Fruit fly (Drosophila melanogaster) whole organism, embryonic: Measurements from ENCODE around the gene PIG-U.

Source experiments
- B-H2 ChIP-seq: fragments of 200-800 bp; sonication (Bioruptor generic); optimal IDR thresholded peaks from 2 replicates; lab custom pipeline; 2018; ENCODE audit warnings: missing biosample characterization, mild to moderate bottlenecking, missing genetic modification characterization
- CG1024 ChIP-seq: fragments of 200-800 bp; sonication (Bioruptor generic); IDR thresholded peaks from 2 replicates; pipeline ENCODE4 v1.3.6; 2022; ENCODE audit warnings: missing biosample characterization, missing genetic modification characterization
- CG11085 ChIP-seq: fragments of 200-800 bp; sonication (Bioruptor generic); IDR thresholded peaks from 2 replicates; pipeline ENCODE4 v1.3.6; 2022; ENCODE audit warnings: missing biosample characterization, missing genetic modification characterization
- CG11456 ChIP-seq: fragments of 200-800 bp; sonication (Bioruptor generic); IDR thresholded peaks from 3 replicates; pipeline ENCODE4 v1.3.6; 2022; ENCODE audit warnings: missing biosample characterization, missing genetic modification characterization
- CG11504 ChIP-seq: fragments of 200-800 bp; sonication (Bioruptor generic); optimal IDR thresholded peaks from 3 replicates; lab custom pipeline; 2019; ENCODE audit warnings: missing biosample characterization, mild to moderate bottlenecking, missing genetic modification characterization, moderate library complexity
- CG12155 ChIP-seq: fragments of 200-800 bp; sonication (Bioruptor generic); optimal IDR thresholded peaks from 3 replicates; lab custom pipeline; 2016; ENCODE audit warnings: missing biosample characterization, missing genetic modification characterization
- CG12299 ChIP-seq: fragments of 200-800 bp; sonication (Bioruptor generic); optimal IDR thresholded peaks from 2 replicates; lab custom pipeline; 2018; ENCODE audit warnings: missing biosample characterization, mild to moderate bottlenecking, missing genetic modification characterization
- CG12391 ChIP-seq: fragments of 200-800 bp; sonication (Bioruptor generic); optimal IDR thresholded peaks from 3 replicates; lab custom pipeline; 2018; ENCODE audit warnings: missing biosample characterization, mild to moderate bottlenecking, missing genetic modification characterization, moderate library complexity
- CG12769 ChIP-seq: fragments of 200-800 bp; sonication (Bioruptor generic); optimal IDR thresholded peaks from 2 replicates; lab custom pipeline; 2019; ENCODE audit warnings: missing biosample characterization, mild to moderate bottlenecking, missing genetic modification characterization, moderate library complexity
- CG14050 ChIP-seq: fragments of 200-800 bp; sonication (Bioruptor generic); IDR thresholded peaks from 3 replicates; pipeline ENCODE4 v1.3.6; 2022; ENCODE audit warnings: missing biosample characterization, missing genetic modification characterization
- CG14965 ChIP-seq: fragments of 200-800 bp; sonication (Bioruptor generic); optimal IDR thresholded peaks from 2 replicates; lab custom pipeline; 2016; ENCODE audit warnings: missing biosample characterization, missing genetic modification characterization, borderline replicate concordance
- CG15073 ChIP-seq: fragments of 200-800 bp; sonication (Bioruptor generic); optimal IDR thresholded peaks from 2 replicates; lab custom pipeline; 2016; ENCODE audit warnings: missing biosample characterization, missing genetic modification characterization
- CG15696 ChIP-seq: fragments of 200-800 bp; sonication (Bioruptor generic); optimal IDR thresholded peaks from 2 replicates; lab custom pipeline; 2019; ENCODE audit warnings: missing biosample characterization, mild to moderate bottlenecking, missing genetic modification characterization, moderate library complexity
- CG17385 ChIP-seq: fragments of 200-800 bp; sonication (Bioruptor generic); optimal IDR thresholded peaks from 3 replicates; lab custom pipeline; 2018; ENCODE audit warnings: missing biosample characterization, mild to moderate bottlenecking, missing genetic modification characterization
- CG31441 ChIP-seq: fragments of 200-800 bp; sonication (Bioruptor generic); IDR thresholded peaks from 2 replicates; pipeline ENCODE4 v1.3.6; 2022; ENCODE audit warnings: missing biosample characterization, missing genetic modification characterization
- CG33213 ChIP-seq: fragments of 200-800 bp; sonication (Bioruptor generic); optimal IDR thresholded peaks from 3 replicates; lab custom pipeline; 2016; ENCODE audit warnings: missing biosample characterization, missing genetic modification characterization
- CG34224 ChIP-seq: fragments of 200-800 bp; sonication (Bioruptor generic); IDR thresholded peaks from 3 replicates; pipeline ENCODE4 v1.3.6; 2022; ENCODE audit warnings: missing biosample characterization, missing genetic modification characterization; ENCODE audit not compliant: partially characterized antibody
- CG3995 ChIP-seq: fragments of 200-800 bp; sonication (Bioruptor generic); optimal IDR thresholded peaks from 3 replicates; lab custom pipeline; 2016; ENCODE audit warnings: missing biosample characterization, missing genetic modification characterization
- CG8281 ChIP-seq: fragments of 200-800 bp; sonication (Bioruptor generic); optimal IDR thresholded peaks from 2 replicates; lab custom pipeline; 2018; ENCODE audit warnings: missing biosample characterization, mild to moderate bottlenecking, missing genetic modification characterization, moderate library complexity
- CG8765 ChIP-seq: fragments of 200-800 bp; sonication (Bioruptor generic); IDR thresholded peaks from 2 replicates; pipeline ENCODE4 v1.3.6; 2022; ENCODE audit warnings: missing biosample characterization, missing genetic modification characterization
- CoRest ChIP-seq: fragments of 200-800 bp; sonication (Bioruptor generic); optimal IDR thresholded peaks from 3 replicates; lab custom pipeline; 2018; ENCODE audit warnings: missing biosample characterization, mild to moderate bottlenecking, missing genetic modification characterization, moderate library complexity
- D19B ChIP-seq: fragments of 200-800 bp; sonication (Bioruptor generic); optimal IDR thresholded peaks from 2 replicates; lab custom pipeline; 2017; ENCODE audit warnings: missing biosample characterization, mild to moderate bottlenecking, missing genetic modification characterization
- Fer3 ChIP-seq: fragments of 200-800 bp; sonication (Bioruptor generic); optimal IDR thresholded peaks from 2 replicates; lab custom pipeline; 2018; ENCODE audit warnings: missing biosample characterization, mild to moderate bottlenecking, missing genetic modification characterization, moderate library complexity
- HHEX ChIP-seq: fragments of 200-800 bp; sonication (Bioruptor generic); optimal IDR thresholded peaks from 3 replicates; lab custom pipeline; 2017; ENCODE audit warnings: missing biosample characterization, mild to moderate bottlenecking, missing genetic modification characterization, missing genetic modification reagents
- Hr78 ChIP-seq, 2 experiments: fragments of 200-800 bp in 1 of 2; fragments of >200 bp in 1 of 2; sonication (Bioruptor generic) in 1 of 2; optimal IDR thresholded peaks; 2 replicates each; lab custom pipeline; 2017 to 2019; ENCODE audit warnings: missing biosample characterization in 2 of 2, missing genetic modification characterization in 2 of 2, mild to moderate bottlenecking in 1 of 2, moderate library complexity in 1 of 2
- Scr ChIP-seq: fragments of 200-800 bp; sonication (Bioruptor generic); IDR thresholded peaks from 2 replicates; pipeline ENCODE4 v1.3.6; 2022; ENCODE audit warnings: missing biosample characterization, missing genetic modification characterization; ENCODE audit not compliant: partially characterized antibody
- Sry-β ChIP-seq: fragments of 200-800 bp; sonication (Bioruptor generic); optimal IDR thresholded peaks from 2 replicates; lab custom pipeline; 2018; ENCODE audit warnings: missing biosample characterization, mild to moderate bottlenecking, missing genetic modification characterization, moderate library complexity
- Ssrp ChIP-seq: fragments of 200-800 bp; sonication (Bioruptor generic); optimal IDR thresholded peaks from 2 replicates; lab custom pipeline; 2018; ENCODE audit warnings: missing biosample characterization, mild to moderate bottlenecking, missing genetic modification characterization, moderate library complexity
- Usf ChIP-seq: fragments of 200-800 bp; sonication (Bioruptor generic); optimal IDR thresholded peaks from 2 replicates; lab custom pipeline; 2017; ENCODE audit warnings: missing genotype, missing biosample characterization, missing genetic modification characterization
- aop ChIP-seq: fragments of 200-800 bp; sonication (Bioruptor generic); IDR thresholded peaks from 2 replicates; pipeline ENCODE4 v1.3.6; 2022; ENCODE audit warnings: missing biosample characterization, missing genetic modification characterization
- bcd ChIP-seq: fragments of 200-800 bp; sonication (Bioruptor generic); optimal IDR thresholded peaks from 2 replicates; lab custom pipeline; 2017; ENCODE audit warnings: missing biosample characterization, mild to moderate bottlenecking, missing genetic modification characterization
- crp ChIP-seq, 2 experiments: fragments of 200-800 bp; sonication (Bioruptor generic); optimal IDR thresholded peaks; 2 replicates in 1 of 2; 3 replicates in 1 of 2; lab custom pipeline; 2017; ENCODE audit warnings: missing biosample characterization in 2 of 2, missing genetic modification characterization in 2 of 2, mild to moderate bottlenecking in 1 of 2, moderate library complexity in 1 of 2
- esg ChIP-seq: fragments of 200-800 bp; sonication (Bioruptor generic); conservative IDR thresholded peaks from 2 replicates; pipeline ENCODE4 v1.3.6; 2022; ENCODE audit warnings: missing biosample characterization, missing genetic modification characterization
- fu2 ChIP-seq: fragments of 200-800 bp; sonication (Bioruptor generic); optimal IDR thresholded peaks from 2 replicates; lab custom pipeline; 2016; ENCODE audit warnings: missing biosample characterization, missing genetic modification characterization
- gce ChIP-seq: fragments of 200-800 bp; sonication (Bioruptor generic); IDR thresholded peaks from 3 replicates; pipeline ENCODE4 v1.3.6; 2022; ENCODE audit warnings: missing biosample characterization, missing genetic modification characterization
- gsb ChIP-seq: fragments of 200-800 bp; sonication (Bioruptor generic); IDR thresholded peaks from 2 replicates; pipeline ENCODE4 v1.3.6; 2022; ENCODE audit warnings: missing biosample characterization, missing genetic modification characterization
- jumu ChIP-seq: fragments of 200-800 bp; sonication (Bioruptor generic); optimal IDR thresholded peaks from 3 replicates; lab custom pipeline; 2016; ENCODE audit warnings: missing biosample characterization, missing genetic modification characterization
- mirr ChIP-seq: fragments of 200-800 bp; sonication (Bioruptor generic); optimal IDR thresholded peaks from 3 replicates; lab custom pipeline; 2018; ENCODE audit warnings: missing biosample characterization, mild to moderate bottlenecking, missing genetic modification characterization
- nerfin-2 ChIP-seq: fragments of 200-800 bp; sonication (Bioruptor generic); IDR thresholded peaks from 2 replicates; pipeline ENCODE4 v1.3.6; 2022; ENCODE audit warnings: missing biosample characterization, missing genetic modification characterization; ENCODE audit not compliant: partially characterized antibody
- pfk ChIP-seq: fragments of 200-800 bp; sonication (Bioruptor generic); optimal IDR thresholded peaks from 2 replicates; lab custom pipeline; 2018; ENCODE audit warnings: missing biosample characterization, mild to moderate bottlenecking, missing genetic modification characterization, moderate library complexity
- pho ChIP-seq: fragments of 200-800 bp; sonication (Bioruptor generic); optimal IDR thresholded peaks from 2 replicates; lab custom pipeline; 2016; ENCODE audit warnings: missing biosample characterization, missing genetic modification characterization
- pum ChIP-seq: fragments of 200-800 bp; sonication (Bioruptor generic); optimal IDR thresholded peaks from 2 replicates; lab custom pipeline; 2016; ENCODE audit warnings: missing biosample characterization, missing genetic modification characterization
- salm ChIP-seq: fragments of 200-800 bp; sonication (Bioruptor generic); optimal IDR thresholded peaks from 2 replicates; lab custom pipeline; 2018; ENCODE audit warnings: missing biosample characterization, mild to moderate bottlenecking, missing genetic modification characterization
- sd ChIP-seq: fragments of 200-800 bp; sonication (Bioruptor generic); optimal IDR thresholded peaks from 3 replicates; lab custom pipeline; 2018; ENCODE audit warnings: missing biosample characterization, mild to moderate bottlenecking, missing genetic modification characterization, moderate library complexity
- tin ChIP-seq: fragments of 200-800 bp; sonication (Bioruptor generic); optimal IDR thresholded peaks from 3 replicates; lab custom pipeline; 2016; ENCODE audit warnings: missing biosample characterization, missing genetic modification characterization
- trem ChIP-seq: fragments of 200-800 bp; optimal IDR thresholded peaks from 3 replicates; lab custom pipeline; 2019; ENCODE audit warnings: missing biosample characterization, mild to moderate bottlenecking, missing genetic modification characterization, moderate library complexity
- vnd ChIP-seq: fragments of 200-800 bp; sonication (Bioruptor generic); IDR thresholded peaks from 3 replicates; pipeline ENCODE4 v1.3.6; 2022; ENCODE audit warnings: missing biosample characterization, missing genetic modification characterization; ENCODE audit not compliant: partially characterized antibody
- wek ChIP-seq: fragments of 200-800 bp; sonication (Bioruptor generic); optimal IDR thresholded peaks from 3 replicates; lab custom pipeline; 2018; ENCODE audit warnings: missing biosample characterization, mild to moderate bottlenecking, missing genetic modification characterization, moderate library complexity
- zen2 ChIP-seq: fragments of 200-800 bp; sonication (Bioruptor generic); IDR thresholded peaks from 3 replicates; pipeline ENCODE4 v1.3.6; 2022; ENCODE audit warnings: missing biosample characterization, missing genetic modification characterization; ENCODE audit not compliant: partially characterized antibody

Gene PIG-U

dm6 chr2L:8517256-8517694, 2.4 kb downstream of the PIG-U start, which contains the start of the genes mRpL51 and Uba4 (continued):
- TF ChIP-seq vnd (GFP tag; lab: Robert Waterston, UW) (peak; percentile 48; the same call in 1 of the 3 replicates), CG12299 (tag; lab: Kevin White, UChicago) (peak; percentile 7), CG17385 (GFP tag; lab: Kevin White, UChicago) (peak; percentile 30), jumu (GFP tag; lab: Kevin White, UChicago) (peak; percentile 18), esg (no peak), Sry-β (GFP tag; lab: Kevin White, UChicago) (no peak), mirr (GFP tag; lab: Kevin White, UChicago) (peak; percentile 56), fu2 (peak; percentile 34), salm (no peak), CG15696 (tag; lab: Kevin White, UChicago) (no peak), CG11504 (no peak), B-H2 (peak; percentile 39), tin (GFP tag; lab: Kevin White, UChicago) (peak; percentile 45), aop (GFP tag; lab: Robert Waterston, UW) (no peak), D19B (GFP tag; lab: Kevin White, UChicago) (no peak), trem (tag; lab: Kevin White, UChicago) (peak; percentile 78), CG11456 (GFP tag; lab: Robert Waterston, UW) (no peak), bcd (GFP tag; lab: Kevin White, UChicago) (no peak), sd (tag; lab: Kevin White, UChicago) (no peak), CG34224 (GFP tag; lab: Robert Waterston, UW) (peak; percentile 49; the same call in 2 of the 3 replicates), CG8765 (GFP tag; lab: Robert Waterston, UW) (no peak), crp (GFP tag; optimal IDR thresholded peaks at IDR 0.05; lab: Kevin White, UChicago) (peak; percentile 90 to 97), CG12391 (tag; lab: Kevin White, UChicago) (peak; percentile 53), Scr (peak; percentile 66), CG11085 (no peak), CG3995 (peak; percentile 79), wek (GFP tag; lab: Kevin White, UChicago) (peak; percentile 45), pum (GFP tag; lab: Kevin White, UChicago) (peak; percentile 25), CG12769 (tag; lab: Kevin White, UChicago) (no peak), Ssrp (tag; lab: Kevin White, UChicago) (no peak), CG8281 (tag; lab: Kevin White, UChicago) (no peak), nerfin-2 (GFP tag; lab: Robert Waterston, UW) (peak; percentile 41; the same call in 1 of the 2 replicates), CG1024 (no peak), HHEX (GFP tag; lab: Kevin White, UChicago) (no peak), CG33213 (GFP tag; lab: Kevin White, UChicago) (peak; percentile 28), CG12155 (GFP tag; lab: Kevin White, UChicago) (peak; percentile 26), Hr78 (GFP tag; optimal IDR thresholded peaks at IDR 0.05; lab: Kevin White, UChicago) (no peak), CG31441 (0 out of 2 replicates have a peak, but pooled peaks have one; percentile 28), zen2 (GFP tag; lab: Robert Waterston, UW) (peak; percentile 72; the same call in 2 of the 3 replicates), CG15073 (GFP tag; lab: Kevin White, UChicago) (no peak), gsb (no peak), CG14965 (GFP tag; lab: Kevin White, UChicago) (no peak), CoRest (no peak), Fer3 (tag; lab: Kevin White, UChicago) (peak; percentile 1), gce (no peak), pfk (GFP tag; lab: Kevin White, UChicago) (no peak), CG14050 (GFP tag; lab: Robert Waterston, UW) (no peak), pho (GFP tag; lab: Kevin White, UChicago) (peak; percentile 56), Usf (GFP tag; lab: Kevin White, UChicago) (no peak)
